Fruit fly (Drosophila melanogaster) whole organism, embryonic: ENCODE results near the gene Alh.

Experiments
- ATbp ChIP-seq: fragments of 200-800 bp; sonication (Bioruptor generic); optimal IDR thresholded peaks from 2 replicates; lab custom pipeline; 2017; ENCODE audit warnings: missing biosample characterization, mild to moderate bottlenecking, missing genetic modification characterization, missing genetic modification reagents
- Antp ChIP-seq: fragments of 200-800 bp; sonication (Bioruptor generic); optimal IDR thresholded peaks from 3 replicates; lab custom pipeline; 2016; ENCODE audit warnings: missing biosample characterization, missing genetic modification characterization
- BEAF-32 ChIP-seq: fragments of 200-800 bp; sonication (Bioruptor generic); optimal IDR thresholded peaks from 3 replicates; lab custom pipeline; 2017; ENCODE audit warnings: missing biosample characterization, missing genetic modification characterization, mild to moderate bottlenecking, moderate library complexity, missing genetic modification reagents
- CG10147 ChIP-seq: fragments of 200-800 bp; sonication (Bioruptor generic); optimal IDR thresholded peaks from 2 replicates; lab custom pipeline; 2019; ENCODE audit warnings: missing biosample characterization, mild to moderate bottlenecking, missing genetic modification characterization, moderate library complexity
- CG10366 ChIP-seq: fragments of 200-800 bp; sonication (Bioruptor generic); IDR thresholded peaks from 2 replicates; pipeline ENCODE4 v1.3.6; 2022; ENCODE audit warnings: missing biosample characterization, missing genetic modification characterization
- CG11247 ChIP-seq: fragments of 200-800 bp; sonication (Bioruptor generic); IDR thresholded peaks from 2 replicates; pipeline ENCODE4 v1.3.6; 2022; ENCODE audit warnings: missing biosample characterization, missing genetic modification characterization
- CG12071 ChIP-seq: fragments of 200-800 bp; sonication (Bioruptor generic); optimal IDR thresholded peaks from 3 replicates; lab custom pipeline; 2018; ENCODE audit warnings: missing biosample characterization, mild to moderate bottlenecking, missing genetic modification characterization
- CG15479 ChIP-seq: fragments of 200-800 bp; sonication (Bioruptor generic); optimal IDR thresholded peaks from 3 replicates; lab custom pipeline; 2019; ENCODE audit warnings: missing biosample characterization, mild to moderate bottlenecking, missing genetic modification characterization, moderate library complexity
- CG1832 ChIP-seq: fragments of 200-800 bp; sonication (Bioruptor generic); optimal IDR thresholded peaks from 2 replicates; lab custom pipeline; 2017; ENCODE audit warnings: missing biosample characterization, mild to moderate bottlenecking, missing genetic modification characterization, inconsistent platforms
- CG18619 ChIP-seq: fragments of 200-800 bp; sonication (Bioruptor generic); optimal IDR thresholded peaks from 3 replicates; lab custom pipeline; 2017; ENCODE audit warnings: missing biosample characterization, mild to moderate bottlenecking, missing genetic modification characterization
- CG18764 ChIP-seq: fragments of 200-800 bp; sonication (Bioruptor generic); optimal IDR thresholded peaks from 3 replicates; lab custom pipeline; 2016; ENCODE audit warnings: missing biosample characterization, missing genetic modification characterization
- CG2129 ChIP-seq: fragments of 200-800 bp; sonication (Bioruptor generic); IDR thresholded peaks from 2 replicates; pipeline ENCODE4 v1.3.6; 2022; ENCODE audit warnings: missing biosample characterization, missing genetic modification characterization; ENCODE audit not compliant: partially characterized antibody
- CG30403 ChIP-seq: fragments of 200-800 bp; sonication (Bioruptor generic); optimal IDR thresholded peaks from 3 replicates; lab custom pipeline; 2016; ENCODE audit warnings: missing biosample characterization, missing genetic modification characterization
- CG30431 ChIP-seq: fragments of 200-800 bp; sonication (Bioruptor generic); optimal IDR thresholded peaks from 2 replicates; lab custom pipeline; 2017; ENCODE audit warnings: missing biosample characterization, missing genetic modification characterization
- CG3995 ChIP-seq: fragments of 200-800 bp; sonication (Bioruptor generic); optimal IDR thresholded peaks from 3 replicates; lab custom pipeline; 2016; ENCODE audit warnings: missing biosample characterization, missing genetic modification characterization
- CG4328 ChIP-seq: fragments of 200-800 bp; sonication (Bioruptor generic); optimal IDR thresholded peaks from 3 replicates; lab custom pipeline; 2017; ENCODE audit warnings: missing biosample characterization, missing genetic modification reagents, missing genetic modification characterization
- CG4424 ChIP-seq: fragments of 200-800 bp; sonication (Bioruptor generic); optimal IDR thresholded peaks from 3 replicates; lab custom pipeline; 2016; ENCODE audit warnings: missing biosample characterization, missing genetic modification characterization
- CG7271 ChIP-seq: fragments of 200-800 bp; sonication (Bioruptor generic); optimal IDR thresholded peaks from 2 replicates; lab custom pipeline; 2018; ENCODE audit warnings: missing biosample characterization, mild to moderate bottlenecking, missing genetic modification characterization, moderate library complexity
- CG8281 ChIP-seq: fragments of 200-800 bp; sonication (Bioruptor generic); optimal IDR thresholded peaks from 2 replicates; lab custom pipeline; 2018; ENCODE audit warnings: missing biosample characterization, mild to moderate bottlenecking, missing genetic modification characterization, moderate library complexity
- CG8478 ChIP-seq: fragments of >200 bp; optimal IDR thresholded peaks from 2 replicates; lab custom pipeline; 2018
- CG8765 ChIP-seq: fragments of 200-800 bp; sonication (Bioruptor generic); IDR thresholded peaks from 2 replicates; pipeline ENCODE4 v1.3.6; 2022; ENCODE audit warnings: missing biosample characterization, missing genetic modification characterization
- CG8924 ChIP-seq: fragments of 200-800 bp; optimal IDR thresholded peaks from 3 replicates; lab custom pipeline; 2019; ENCODE audit warnings: missing biosample characterization, mild to moderate bottlenecking, missing genetic modification characterization, moderate library complexity
- Chrac-16 ChIP-seq: fragments of 200-800 bp; sonication (Bioruptor generic); optimal IDR thresholded peaks from 3 replicates; lab custom pipeline; 2016; ENCODE audit warnings: missing biosample characterization, missing genetic modification characterization
- CoRest ChIP-seq: fragments of 200-800 bp; sonication (Bioruptor generic); optimal IDR thresholded peaks from 3 replicates; lab custom pipeline; 2018; ENCODE audit warnings: missing biosample characterization, mild to moderate bottlenecking, missing genetic modification characterization, moderate library complexity
- D ChIP-seq, 2 experiments: fragments of 200-800 bp in 1 of 2; fragments of >200 bp in 1 of 2; sonication (Bioruptor generic) in 1 of 2; optimal IDR thresholded peaks; 2 replicates in 1 of 2; 3 replicates in 1 of 2; lab custom pipeline; 2017; ENCODE audit warnings: mild to moderate bottlenecking in 1 of 2, missing biosample characterization in 1 of 2, missing genetic modification characterization in 1 of 2, missing genetic modification reagents in 1 of 2
- Dad ChIP-seq: fragments of 200-800 bp; sonication (Bioruptor generic); optimal IDR thresholded peaks from 3 replicates; lab custom pipeline; 2016; ENCODE audit warnings: missing biosample characterization, missing genetic modification characterization
- H2.0 ChIP-seq: fragments of 200-800 bp; sonication (Bioruptor generic); IDR thresholded peaks from 2 replicates; pipeline ENCODE4 v1.3.6; 2022; ENCODE audit warnings: missing biosample characterization, missing genetic modification characterization
- HLH4C ChIP-seq: fragments of 200-800 bp; sonication (Bioruptor generic); IDR thresholded peaks from 3 replicates; pipeline ENCODE4 v1.3.6; 2022; ENCODE audit warnings: missing biosample characterization, missing genetic modification characterization; ENCODE audit not compliant: partially characterized antibody
- Hr39 ChIP-seq: fragments of >200 bp; optimal IDR thresholded peaks from 2 replicates; lab custom pipeline; 2017
- MESR4 ChIP-seq: fragments of 200-800 bp; sonication (Bioruptor generic); optimal IDR thresholded peaks from 2 replicates; lab custom pipeline; 2018; ENCODE audit warnings: missing biosample characterization, mild to moderate bottlenecking, missing genetic modification characterization, moderate library complexity
- Oli ChIP-seq: fragments of 200-800 bp; sonication (Bioruptor generic); optimal IDR thresholded peaks from 2 replicates; lab custom pipeline; 2018; ENCODE audit warnings: missing biosample characterization, mild to moderate bottlenecking, missing genetic modification characterization, moderate library complexity
- Vsx1 ChIP-seq: fragments of 200-800 bp; sonication (Bioruptor generic); optimal IDR thresholded peaks from 2 replicates; lab custom pipeline; 2017; ENCODE audit warnings: missing biosample characterization, mild to moderate bottlenecking, missing genetic modification characterization, missing genetic modification reagents
- YL-1 ChIP-seq: fragments of 200-800 bp; sonication (Bioruptor generic); optimal IDR thresholded peaks from 3 replicates; lab custom pipeline; 2017; ENCODE audit warnings: missing biosample characterization, mild to moderate bottlenecking, missing genetic modification characterization
- al ChIP-seq: fragments of 200-800 bp; sonication (Bioruptor generic); IDR thresholded peaks from 2 replicates; pipeline ENCODE4 v1.3.6; 2022; ENCODE audit warnings: missing biosample characterization, missing genetic modification characterization
- cad ChIP-seq: fragments of >200 bp; optimal IDR thresholded peaks from 2 replicates; lab custom pipeline; 2017; ENCODE audit warnings: missing biosample characterization, missing genetic modification characterization
- fd102C ChIP-seq: fragments of 200-800 bp; sonication (Bioruptor generic); optimal IDR thresholded peaks from 2 replicates; lab custom pipeline; 2018; ENCODE audit warnings: missing biosample characterization, mild to moderate bottlenecking, missing genetic modification characterization, moderate library complexity
- jigr1 ChIP-seq: fragments of 200-800 bp; sonication (Bioruptor generic); IDR thresholded peaks from 3 replicates; pipeline ENCODE4 v1.3.6; 2022; ENCODE audit warnings: missing biosample characterization, missing genetic modification characterization
- jing ChIP-seq: fragments of 200-800 bp; sonication (Bioruptor generic); optimal IDR thresholded peaks from 2 replicates; lab custom pipeline; 2018; ENCODE audit warnings: missing biosample characterization, mild to moderate bottlenecking, missing genetic modification characterization
- lola ChIP-seq, 3 experiments: fragments of >200 bp in 2 of 3; fragments of 200-800 bp in 1 of 3; sonication (Bioruptor generic) in 1 of 3; optimal IDR thresholded peaks; 2 replicates each; lab custom pipeline; 2017 to 2019; ENCODE audit warnings: missing biosample characterization in 3 of 3, missing genetic modification characterization in 3 of 3, mild to moderate bottlenecking in 1 of 3, moderate library complexity in 1 of 3
- mirr ChIP-seq: fragments of 200-800 bp; sonication (Bioruptor generic); optimal IDR thresholded peaks from 3 replicates; lab custom pipeline; 2018; ENCODE audit warnings: missing biosample characterization, mild to moderate bottlenecking, missing genetic modification characterization
- ranshi ChIP-seq: fragments of 200-800 bp; sonication (Bioruptor generic); IDR thresholded peaks from 2 replicates; pipeline ENCODE4 v1.3.6; 2022; ENCODE audit warnings: missing biosample characterization, missing genetic modification characterization
- repo ChIP-seq: fragments of 200-800 bp; sonication (Bioruptor generic); optimal IDR thresholded peaks from 2 replicates; lab custom pipeline; 2016; ENCODE audit warnings: missing biosample characterization, missing genetic modification characterization
- schlank ChIP-seq: fragments of 200-800 bp; sonication (Bioruptor generic); optimal IDR thresholded peaks from 2 replicates; lab custom pipeline; 2018; ENCODE audit warnings: missing biosample characterization, mild to moderate bottlenecking, missing genetic modification characterization
- scrt ChIP-seq: fragments of 200-800 bp; sonication (Bioruptor generic); optimal IDR thresholded peaks from 2 replicates; lab custom pipeline; 2018; ENCODE audit warnings: missing biosample characterization, mild to moderate bottlenecking, missing genetic modification characterization, moderate library complexity
- sob ChIP-seq: fragments of 200-800 bp; sonication (Bioruptor generic); IDR thresholded peaks from 2 replicates; pipeline ENCODE4 v1.3.6; 2022; ENCODE audit warnings: missing biosample characterization, missing genetic modification characterization
- ssp ChIP-seq: fragments of 200-800 bp; sonication (Bioruptor generic); IDR thresholded peaks from 2 replicates; pipeline ENCODE4 v1.3.6; 2022; ENCODE audit warnings: missing biosample characterization, missing genetic modification characterization
- usp ChIP-seq: fragments of >200 bp; optimal IDR thresholded peaks from 2 replicates; lab custom pipeline; 2017; ENCODE audit warnings: missing biosample characterization, missing genetic modification characterization
- zen ChIP-seq: fragments of 200-800 bp; sonication (Bioruptor generic); optimal IDR thresholded peaks from 3 replicates; lab custom pipeline; 2018; ENCODE audit warnings: missing biosample characterization, mild to moderate bottlenecking, missing genetic modification characterization, moderate library complexity

Gene Alh

DNA sequence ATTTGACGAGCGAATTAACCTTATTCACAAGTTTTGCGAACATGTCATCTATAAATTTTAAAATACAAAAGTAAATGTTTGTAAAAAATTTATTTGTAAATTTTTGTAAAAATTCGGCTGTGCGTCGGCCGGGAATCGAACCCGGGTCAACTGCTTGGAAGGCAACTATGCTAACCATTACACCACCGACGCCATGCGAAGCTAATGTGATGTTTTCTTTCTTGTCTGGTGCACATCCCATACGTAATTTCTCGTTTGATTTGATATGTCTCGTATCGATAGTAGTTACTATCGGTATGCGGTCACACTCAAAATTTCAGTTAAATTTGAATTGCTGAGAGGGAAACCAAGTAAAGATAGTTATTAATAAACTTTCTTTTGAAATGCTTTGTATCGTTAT, 6.8 kb upstream of the Alh start (continued):
- TF ChIP-seq Antp (GFP tag; lab: Kevin White, UChicago) (no peak), fd102C (GFP tag; lab: Kevin White, UChicago) (no peak), schlank (tag; lab: Kevin White, UChicago) (no peak), jigr1 (GFP tag; lab: Robert Waterston, UW) (no peak)

DNA sequence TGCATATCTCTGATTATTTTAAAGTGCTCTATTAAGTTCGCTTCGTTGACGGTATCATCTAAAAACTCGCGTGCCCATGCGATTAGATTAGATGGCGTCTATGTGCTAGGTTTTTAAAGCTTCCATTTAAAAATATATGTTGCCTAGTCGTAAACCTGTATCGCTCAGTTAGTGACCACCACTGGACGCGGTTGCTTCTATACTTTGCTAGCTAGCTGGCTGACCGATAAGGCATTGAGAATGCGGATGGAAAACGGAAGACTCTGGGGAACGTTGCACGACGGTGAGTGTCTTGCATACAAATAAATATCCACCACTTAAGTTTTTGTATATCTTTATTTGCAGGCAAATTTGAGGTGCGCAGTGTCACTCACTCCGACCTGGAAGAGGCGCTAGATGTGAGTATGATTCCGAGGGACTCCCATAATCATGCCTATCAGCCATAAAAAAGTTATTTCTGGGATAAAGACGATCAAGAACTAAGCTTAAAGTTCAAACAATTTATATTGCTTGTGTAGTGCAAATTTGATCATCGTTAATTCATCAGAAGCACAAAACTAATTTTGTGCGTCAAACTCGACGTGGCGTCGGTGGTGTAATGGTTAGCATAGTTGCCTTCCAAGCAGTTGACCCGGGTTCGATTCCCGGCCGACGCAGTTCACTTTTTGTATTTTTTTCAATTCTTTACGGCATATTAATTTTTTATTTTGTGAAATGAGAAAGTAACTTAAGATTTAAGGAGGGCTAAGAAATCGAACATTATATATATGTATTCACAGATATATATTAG, 5.5 kb upstream of the Alh start, which contains the start of gene CG31248:
CG31248 (plus strand) TSS at position 41 of the 790 bp plus-strand sequence.
- TF ChIP-seq CG8765 (GFP tag; lab: Robert Waterston, UW) (no peak), Hr39 (lab: Kevin White, UChicago) (no peak), ssp (GFP tag; lab: Robert Waterston, UW) (no peak), CG12071 (GFP tag; lab: Kevin White, UChicago) (no peak), Vsx1 (GFP tag; lab: Kevin White, UChicago) (no peak), cad (GFP tag; lab: Kevin White, UChicago) (no peak), CG4424 (GFP tag; lab: Kevin White, UChicago) (no peak), CG8478 (lab: Kevin White, UChicago) (no peak), CG15479 (GFP tag; lab: Kevin White, UChicago) (no peak), CG3995 (GFP tag; lab: Kevin White, UChicago) (no peak), CG30403 (no peak), CG18619 (no peak), CG8281 (no peak), repo (GFP tag; lab: Kevin White, UChicago) (no peak), HLH4C (peak; percentile 63), lola (GFP tag; optimal IDR thresholded peaks at IDR 0.05; lab: Kevin White, UChicago) (no peak), D (optimal IDR thresholded peaks at IDR 0.05; lab: Kevin White, UChicago) (no peak), D (GFP tag; optimal IDR thresholded peaks at IDR 0.05; lab: Kevin White, UChicago) (no peak), CG7271 (tag; lab: Kevin White, UChicago) (no peak), Chrac-16 (GFP tag; lab: Kevin White, UChicago) (no peak), CoRest (tag; lab: Kevin White, UChicago) (no peak), CG10366 (no peak), Dad (no peak), BEAF-32 (no peak), CG2129 (GFP tag; lab: Robert Waterston, UW) (no peak), YL-1 (no peak), usp (GFP tag; lab: Kevin White, UChicago) (no peak), CG8924 (tag; lab: Kevin White, UChicago) (no peak), CG10147 (GFP tag; lab: Kevin White, UChicago) (no peak), MESR4 (GFP tag; lab: Kevin White, UChicago) (no peak), CG30431 (GFP tag; lab: Kevin White, UChicago) (no peak), Oli (tag; lab: Kevin White, UChicago) (no peak), sob (no peak), scrt (GFP tag; lab: Kevin White, UChicago) (no peak), mirr (GFP tag; lab: Kevin White, UChicago) (peak; percentile 28), CG4328 (GFP tag; lab: Kevin White, UChicago) (no peak), jing (no peak), CG11247 (GFP tag; lab: Robert Waterston, UW) (no peak), H2.0 (GFP tag; lab: Robert Waterston, UW) (no peak), ATbp (GFP tag; lab: Kevin White, UChicago) (no peak), zen (tag; lab: Kevin White, UChicago) (no peak), CG1832 (GFP tag; lab: Kevin White, UChicago) (no peak), ranshi (GFP tag; lab: Robert Waterston, UW) (no peak), al (no peak), CG18764 (GFP tag; lab: Kevin White, UChicago) (no peak)
